Worm (Caenorhabditis elegans): ENCODE results near the gene F35D2.6.

ce11 chrII:7615318-7615891, 37.9 kb downstream of the F35D2.6 start:
- TF ChIP-seq R02D3.7 (tag; optimal IDR thresholded peaks at IDR 0.05): peak; percentile 7
- TF ChIP-seq lin-39 (tag; optimal IDR thresholded peaks at IDR 0.05): no peak
- no peak for TF ChIP-seq nhr-11 (tag; optimal IDR thresholded peaks at IDR 0.05)
- TF ChIP-seq daf-12 (tag; optimal IDR thresholded peaks at IDR 0.05): no peak
- TF ChIP-seq mdl-1 (tag; optimal IDR thresholded peaks at IDR 0.05): no peak
- no peak for TF ChIP-seq ceh-82 (tag; optimal IDR thresholded peaks at IDR 0.05)
- no peak for TF ChIP-seq unc-39 (tag; optimal IDR thresholded peaks at IDR 0.05)

Data from whole organism, L3 larva.